Fruit fly (Drosophila melanogaster): ENCODE measurements around the gene Fbxl7.

- TF ChIP-seq dmrt93B (GFP tag; optimal IDR thresholded peaks at IDR 0.05) (no peak), h (GFP tag; optimal IDR thresholded peaks at IDR 0.05) (no peak), Hr83 (GFP tag; optimal IDR thresholded peaks at IDR 0.05; ENCODE audit: poor library complexity, severe bottlenecking) (no peak)
Observed at dm6 chr3R:15963690-15964281, 43.1 kb downstream of the Fbxl7 start, which contains the start of the genes CG4287 and CG5516.

Measured in whole organism, wandering third instar larva.